Fruit fly (Drosophila melanogaster): Measurements from ENCODE around the gene shop.

DNA sequence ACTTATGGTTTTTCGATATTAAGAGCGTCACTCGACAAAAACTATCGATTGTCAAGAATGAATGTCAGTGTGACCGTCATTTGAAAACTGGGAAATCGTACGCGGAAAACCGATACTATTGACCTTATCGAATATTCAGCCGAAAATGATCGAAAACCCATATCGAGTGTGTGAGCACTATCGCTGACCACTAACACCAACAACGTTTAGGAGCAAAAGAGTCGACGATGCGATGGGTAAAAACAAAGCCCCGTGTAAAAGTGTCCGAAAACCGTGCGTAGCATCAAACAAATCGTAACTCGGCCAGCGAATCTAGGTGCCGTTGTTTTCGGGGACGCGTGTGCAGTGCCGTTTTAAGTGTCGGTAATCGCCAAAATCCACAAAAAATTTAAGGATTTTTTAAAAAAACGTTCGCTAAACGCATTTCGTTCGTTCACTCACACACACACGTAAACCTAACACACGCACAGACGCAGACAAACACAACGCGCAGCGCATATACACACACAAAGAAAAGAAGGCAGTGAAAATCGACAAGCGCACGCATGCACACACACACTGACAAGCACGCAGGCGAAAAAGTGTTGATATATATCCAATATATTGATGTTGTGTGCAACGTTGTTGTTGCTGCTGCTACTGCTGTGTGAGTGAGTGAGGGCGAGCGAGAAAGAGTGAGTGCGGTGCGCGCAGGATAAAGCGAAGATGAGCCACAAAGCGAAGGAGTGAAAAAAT lies 15.5 kb upstream of the shop start, which contains the start of the genes CG7326 and Dora:
- TF ChIP-seq EcR (GFP tag; optimal IDR thresholded peaks at IDR 0.05), result peak; percentile 46
- no peak for TF ChIP-seq CG8301 (tag; optimal IDR thresholded peaks at IDR 0.05)
- TF ChIP-seq CG32121 (GFP tag; IDR thresholded peaks at IDR 0.05), result no peak
- TF ChIP-seq CG10348 (GFP tag; IDR thresholded peaks at IDR 0.05), result no peak
- no peak for TF ChIP-seq CG34367 (tag; optimal IDR thresholded peaks at IDR 0.05)
- TF ChIP-seq Pif1B (GFP tag; optimal IDR thresholded peaks at IDR 0.05), result no peak
- no peak for TF ChIP-seq Ets98B (GFP tag; IDR thresholded peaks at IDR 0.05)
- no peak for TF ChIP-seq Pif1A (GFP tag; optimal IDR thresholded peaks at IDR 0.05)
- no peak for TF ChIP-seq CG14655 (GFP tag; optimal IDR thresholded peaks at IDR 0.05)
- no peak for TF ChIP-seq rn (GFP tag; IDR thresholded peaks at IDR 0.05)
- TF ChIP-seq CG13204 (GFP tag; optimal IDR thresholded peaks at IDR 0.05), result peak; percentile 20
- TF ChIP-seq D1 (tag; optimal IDR thresholded peaks at IDR 0.05), result no peak

All from whole organism, pupa.